Worm (Caenorhabditis elegans): ENCODE data around the gene srh-166.
"Not testable (repeated sequence)": the region's sequence is repeated elsewhere in the genome, so short reads cannot be mapped to it uniquely, and the experiment has no call there.

The srh-166 gene

DNA sequence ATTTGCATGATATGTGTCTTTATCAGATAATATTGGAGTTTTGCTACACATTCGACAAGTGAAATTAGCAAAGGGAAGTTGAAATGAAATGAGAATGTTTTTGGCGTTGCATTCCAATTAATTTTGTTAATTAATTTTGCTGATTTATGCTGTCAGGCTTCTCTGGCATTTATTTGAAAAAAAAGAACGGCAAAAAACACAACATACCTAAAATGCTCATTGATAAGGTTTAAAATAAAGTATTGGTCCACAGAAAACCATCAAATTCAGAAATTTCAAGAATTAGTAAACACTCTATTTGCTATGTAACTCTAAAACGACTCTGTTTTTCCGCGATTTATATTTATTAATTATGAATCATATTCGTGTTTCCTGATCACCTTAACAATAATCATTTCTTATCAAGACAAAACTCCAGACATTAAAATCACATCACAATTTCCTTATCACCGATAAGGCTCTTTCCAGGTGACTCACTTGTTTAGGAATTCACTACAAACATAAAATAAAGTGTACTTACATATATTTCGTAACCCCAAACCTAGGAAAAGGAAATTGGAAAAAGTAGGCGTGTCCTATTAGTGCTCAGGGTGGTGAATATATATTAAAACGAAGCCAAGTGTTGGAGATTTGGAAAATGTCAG is at the start of gene srh-166, which contains the start of gene Y38H6C.24:
TSS of gene srh-166 (minus strand) at position 51 of the 644 bp plus-strand sequence.
TSS of gene Y38H6C.24 (plus strand) at position 620 of the 644 bp plus-strand sequence.
- TF ChIP-seq pqm-1 (tag; optimal IDR thresholded peaks at IDR 0.05): peak; percentile 89
- TF ChIP-seq elt-2 (tag; optimal IDR thresholded peaks at IDR 0.05): peak; percentile 82
- TF ChIP-seq jun-1 (tag; optimal IDR thresholded peaks at IDR 0.05): peak; percentile 52
- TF ChIP-seq skn-1 (tag; optimal IDR thresholded peaks at IDR 0.05): peak; percentile 41
- TF ChIP-seq nhr-11 (tag; optimal IDR thresholded peaks at IDR 0.05): no peak

DNA sequence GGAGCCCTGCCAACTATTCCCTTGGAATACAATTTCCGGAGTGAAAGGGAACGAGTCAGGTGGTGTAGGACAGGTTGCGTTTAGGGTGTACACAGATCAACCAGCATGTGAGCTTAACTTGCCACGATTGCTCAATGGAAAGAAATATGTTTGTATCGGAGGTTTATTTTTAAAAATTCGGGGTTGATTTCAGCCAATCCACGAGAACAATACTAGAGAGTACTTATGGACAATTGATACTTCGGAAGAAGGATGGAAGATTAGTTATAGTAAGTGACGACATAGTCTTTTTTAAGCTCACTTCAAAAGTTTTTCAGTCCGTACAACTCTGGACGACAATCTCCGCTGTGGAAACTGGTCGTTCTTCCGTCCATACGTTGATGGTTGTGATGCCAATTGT is 49.2 kb upstream of the srh-166 start:
- TF ChIP-seq nhr-25 (tag; optimal IDR thresholded peaks at IDR 0.05) (no peak), eor-1 (tag; optimal IDR thresholded peaks at IDR 0.05) (no peak), elt-3 (tag; optimal IDR thresholded peaks at IDR 0.05) (no peak), R02D3.7 (tag; optimal IDR thresholded peaks at IDR 0.05) (no peak), nhr-11 (tag; optimal IDR thresholded peaks at IDR 0.05) (no peak), ama-1 (optimal IDR thresholded peaks at IDR 0.05) (no peak), nfya-1 (tag; optimal IDR thresholded peaks at IDR 0.05; ENCODE audit: insufficient read depth) (no peak), skn-1 (tag; optimal IDR thresholded peaks at IDR 0.05) (no peak), fos-1 (tag; optimal IDR thresholded peaks at IDR 0.05) (no peak), tbx-2 (tag; optimal IDR thresholded peaks at IDR 0.05) (no peak), fkh-2 (tag; optimal IDR thresholded peaks at IDR 0.05) (no peak), zag-1 (tag; optimal IDR thresholded peaks at IDR 0.05) (no peak), nhr-43 (tag; optimal IDR thresholded peaks at IDR 0.05; ENCODE audit: poor library complexity, severe bottlenecking) (no peak)

DNA sequence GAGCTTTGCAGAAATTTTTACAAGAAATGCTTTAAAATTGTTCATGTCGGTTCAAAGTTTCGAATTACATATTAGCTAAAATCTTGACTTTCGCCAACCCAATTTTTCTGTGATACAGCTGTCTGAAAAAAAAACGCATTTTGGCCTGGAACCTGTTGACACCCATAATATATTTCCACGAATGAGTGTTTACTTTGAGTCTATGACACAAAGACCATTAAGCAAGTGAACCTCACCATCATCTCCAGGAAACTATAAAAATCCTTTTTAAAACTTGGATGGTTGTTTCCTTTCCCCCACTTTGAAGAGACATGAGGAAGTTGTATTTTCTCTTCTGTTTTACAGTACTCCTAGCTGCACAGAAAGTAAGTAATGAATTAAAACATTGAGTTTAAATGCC is 48.6 kb upstream of the srh-166 start, which contains the start of gene clec-263:
TSS of gene clec-263 (plus strand) at position 301 of the 400 bp plus-strand sequence.
- TF ChIP-seq nhr-11 (tag; optimal IDR thresholded peaks at IDR 0.05): no peak
- no peak for TF ChIP-seq ceh-9 (tag; optimal IDR thresholded peaks at IDR 0.05)
- TF ChIP-seq ceh-82 (tag; optimal IDR thresholded peaks at IDR 0.05): no peak
- TF ChIP-seq elt-3 (tag; optimal IDR thresholded peaks at IDR 0.05): no peak
- no peak for TF ChIP-seq nfya-1 (tag; optimal IDR thresholded peaks at IDR 0.05; ENCODE audit: insufficient read depth)
- no peak for TF ChIP-seq sea-2 (GFP tag; optimal IDR thresholded peaks at IDR 0.05)

DNA sequence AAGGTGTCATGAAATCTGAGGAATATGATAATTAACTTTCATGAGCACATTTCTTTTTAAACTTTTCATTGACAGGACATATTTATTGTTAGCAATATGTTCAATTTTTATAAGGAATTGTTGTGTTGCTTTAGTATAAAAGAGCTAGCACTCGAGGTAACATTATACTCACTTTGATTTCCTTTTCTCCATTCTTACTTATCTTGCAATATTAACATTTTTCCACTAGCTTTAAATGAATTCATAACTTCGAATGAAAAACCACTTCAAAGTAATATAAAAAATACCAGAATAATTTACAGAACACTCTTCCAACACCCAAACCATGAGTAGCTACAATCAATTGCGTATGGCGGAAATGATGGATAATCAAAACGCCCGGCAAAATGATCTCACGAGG is 47.7 kb upstream of the srh-166 start, which contains the start of gene F26F2.5:
TSS of gene F26F2.5 (plus strand) at position 301 of the 400 bp plus-strand sequence.
- TF ChIP-seq fos-1 (tag; optimal IDR thresholded peaks at IDR 0.05) (no peak), nhr-76 (tag; optimal IDR thresholded peaks at IDR 0.05) (no peak), daf-12 (tag; optimal IDR thresholded peaks at IDR 0.05) (no peak), nhr-23 (tag; optimal IDR thresholded peaks at IDR 0.05) (no peak), elt-1 (tag; optimal IDR thresholded peaks at IDR 0.05) (no peak), zag-1 (tag; optimal IDR thresholded peaks at IDR 0.05) (no peak), nhr-11 (tag; optimal IDR thresholded peaks at IDR 0.05) (no peak), lsy-12 (tag; optimal IDR thresholded peaks at IDR 0.05) (no peak), mml-1 (tag; optimal IDR thresholded peaks at IDR 0.05) (no peak), mdl-1 (tag; optimal IDR thresholded peaks at IDR 0.05) (no peak), egl-5 (tag; optimal IDR thresholded peaks at IDR 0.05) (no peak), ZK546.5 (tag; optimal IDR thresholded peaks at IDR 0.05) (no peak), nhr-237 (tag; optimal IDR thresholded peaks at IDR 0.05) (no peak), hmg-11 (tag; optimal IDR thresholded peaks at IDR 0.05) (no peak), nhr-67 (tag; optimal IDR thresholded peaks at IDR 0.05) (no peak), unc-62 (GFP tag; optimal IDR thresholded peaks at IDR 0.05) (no peak)

DNA sequence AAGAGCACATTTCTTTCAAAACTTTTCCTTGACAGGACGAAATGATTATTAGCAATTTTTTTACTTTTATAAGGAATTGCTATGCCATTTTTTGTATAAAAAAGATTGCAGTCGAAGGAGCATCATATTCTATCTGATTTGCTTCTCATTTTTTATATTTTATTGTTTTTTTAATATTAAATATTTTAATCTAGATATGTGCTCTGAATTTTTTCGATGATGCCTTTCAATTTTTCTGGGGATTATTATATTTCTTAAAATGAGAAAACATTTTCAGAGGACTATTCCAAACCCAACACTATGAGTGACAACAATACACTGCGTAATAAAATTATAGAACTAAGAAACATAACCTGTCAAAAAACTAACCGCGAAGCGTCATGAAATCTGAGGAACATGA is 43.3 kb upstream of the srh-166 start, which contains the start of gene F26F2.4:
TSS of gene F26F2.4 (plus strand) at position 301 of the 400 bp plus-strand sequence.
- TF ChIP-seq nhr-67, ceh-82, zag-1 (tag; optimal IDR thresholded peaks at IDR 0.05): not testable (repeated sequence)

Data from whole organism, L3 larva.